Fruit fly (Drosophila melanogaster): Measurements from ENCODE around the gene Tsp3A.
A peak's percentile ranks its signal among the peaks of the same experiment; 100 is the strongest.

Gene Tsp3A

DNA sequence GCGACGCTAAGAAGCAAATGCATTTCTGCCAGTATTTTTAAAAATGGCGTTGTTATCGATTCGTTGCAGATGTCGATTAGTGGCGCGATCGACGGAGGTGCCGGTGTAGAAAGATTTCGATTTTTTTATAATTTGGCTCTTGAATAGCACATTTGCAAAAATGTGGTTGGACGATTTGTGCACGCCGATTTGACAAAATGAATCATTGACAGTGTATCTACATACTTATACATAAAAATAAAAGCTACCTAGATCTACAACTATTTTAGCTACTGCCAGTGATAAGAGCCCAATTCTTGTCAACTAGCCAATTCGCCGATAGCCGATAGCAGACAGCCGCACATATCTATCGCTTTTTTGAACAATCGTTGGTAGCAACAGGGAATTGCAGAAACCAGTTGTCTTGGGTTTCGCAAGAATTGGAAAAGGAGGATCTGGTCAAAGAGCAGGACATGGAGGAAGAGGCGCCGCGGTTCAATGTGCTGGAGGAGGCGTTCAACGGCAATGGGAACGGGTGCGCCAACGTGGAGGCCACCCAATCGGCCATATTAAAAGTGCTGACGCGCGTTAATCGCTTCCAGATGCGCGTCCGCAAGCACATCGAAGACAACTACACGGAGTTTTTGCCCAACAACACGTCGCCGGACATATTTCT lies 15.6 kb downstream of the Tsp3A start, which contains the start of the genes Klp3A and Zw10 (continued):
- peak; percentile 70 for TF ChIP-seq CG16813 (GFP tag; IDR thresholded peaks at IDR 0.05; ENCODE audit: partially characterized antibody)
- TF ChIP-seq CG17186 (GFP tag; optimal IDR thresholded peaks at IDR 0.05), result peak; percentile 57
- TF ChIP-seq schlank (tag; optimal IDR thresholded peaks at IDR 0.05), result no peak
- TF ChIP-seq knrl (GFP tag; IDR thresholded peaks at IDR 0.05; ENCODE audit: partially characterized antibody), result peak; percentile 61; the same call in 2 of the 3 replicates
- no peak for TF ChIP-seq CG17912 (GFP tag; optimal IDR thresholded peaks at IDR 0.05)
- TF ChIP-seq stwl (tag; optimal IDR thresholded peaks at IDR 0.05), result peak; percentile 34
- TF ChIP-seq Sry-β (GFP tag; optimal IDR thresholded peaks at IDR 0.05), result peak; percentile 86
- no peak for TF ChIP-seq prd (optimal IDR thresholded peaks at IDR 0.05)
- TF ChIP-seq prd (GFP tag; IDR thresholded peaks at IDR 0.05), result peak; percentile 19; the same call in 1 of the 3 replicates
- no peak for TF ChIP-seq pita (GFP tag; optimal IDR thresholded peaks at IDR 0.05)
- TF ChIP-seq CG3726 (GFP tag; IDR thresholded peaks at IDR 0.05), result no peak
- no peak for TF ChIP-seq insv (GFP tag; optimal IDR thresholded peaks at IDR 0.05)
- no peak for TF ChIP-seq Dip2 (GFP tag; IDR thresholded peaks at IDR 0.05)
- no peak for TF ChIP-seq CG10274 (GFP tag; optimal IDR thresholded peaks at IDR 0.05)
- peak; percentile 43; the same call in 1 of the 2 replicates for TF ChIP-seq CG9932 (GFP tag; IDR thresholded peaks at IDR 0.05)
- TF ChIP-seq Mes4 (GFP tag; optimal IDR thresholded peaks at IDR 0.05), result no peak
- peak; percentile 63 for TF ChIP-seq vnd (GFP tag; IDR thresholded peaks at IDR 0.05; ENCODE audit: partially characterized antibody)
- peak; percentile 26 for TF ChIP-seq mam (GFP tag; optimal IDR thresholded peaks at IDR 0.05)
- TF ChIP-seq phol (tag; optimal IDR thresholded peaks at IDR 0.05), result peak; percentile 85
- no peak for TF ChIP-seq HLH3B (GFP tag; IDR thresholded peaks at IDR 0.05)
- TF ChIP-seq Dfd (GFP tag; optimal IDR thresholded peaks at IDR 0.05), result no peak
- no peak for TF ChIP-seq CG31365 (tag; optimal IDR thresholded peaks at IDR 0.05)
- TF ChIP-seq cato (GFP tag; optimal IDR thresholded peaks at IDR 0.05; ENCODE audit: borderline replicate concordance), result no peak
- no peak for TF ChIP-seq CG8359 (GFP tag; optimal IDR thresholded peaks at IDR 0.05; ENCODE audit: borderline replicate concordance)
- TF ChIP-seq Sry-δ (GFP tag; optimal IDR thresholded peaks at IDR 0.05), result peak; percentile 74
- no peak for TF ChIP-seq B-H1 (GFP tag; IDR thresholded peaks at IDR 0.05)
- TF ChIP-seq peb (GFP tag; IDR thresholded peaks at IDR 0.05), result no peak
- no peak for TF ChIP-seq Atf6 (GFP tag; IDR thresholded peaks at IDR 0.05)
- TF ChIP-seq CG13287 (GFP tag; IDR thresholded peaks at IDR 0.05; ENCODE audit: partially characterized antibody), result peak; percentile 69
- TF ChIP-seq CG34376 (GFP tag; optimal IDR thresholded peaks at IDR 0.05), result no peak
- TF ChIP-seq sug (tag; optimal IDR thresholded peaks at IDR 0.05), result peak; percentile 45
- TF ChIP-seq psq (GFP tag; optimal IDR thresholded peaks at IDR 0.05), result no peak
- peak; percentile 33 for TF ChIP-seq CG10267 (tag; optimal IDR thresholded peaks at IDR 0.05)
- TF ChIP-seq CG2116 (GFP tag; optimal IDR thresholded peaks at IDR 0.05), result peak; percentile 82
- TF ChIP-seq fd102C (GFP tag; optimal IDR thresholded peaks at IDR 0.05), result no peak
- TF ChIP-seq CG10959 (GFP tag; IDR thresholded peaks at IDR 0.05), result no peak
- TF ChIP-seq CG32772 (GFP tag; IDR thresholded peaks at IDR 0.05), result no peak
- TF ChIP-seq Bgb (GFP tag; IDR thresholded peaks at IDR 0.05; ENCODE audit: partially characterized antibody), result peak; percentile 44; the same call in 1 of the 2 replicates
- no peak for TF ChIP-seq Awh (GFP tag; IDR thresholded peaks at IDR 0.05)
- peak; percentile 1 for TF ChIP-seq Atf-2 (GFP tag; optimal IDR thresholded peaks at IDR 0.05)
- TF ChIP-seq twi (tag; optimal IDR thresholded peaks at IDR 0.05), result peak; percentile 10
- TF ChIP-seq lmd (GFP tag; IDR thresholded peaks at IDR 0.05), result 0 out of 2 replicates have a peak, but pooled peaks have one; percentile 7
- no peak for TF ChIP-seq CG9215 (GFP tag; IDR thresholded peaks at IDR 0.05)
- peak; percentile 45 for TF ChIP-seq CG2120 (GFP tag; optimal IDR thresholded peaks at IDR 0.05)
- TF ChIP-seq CG12659 (GFP tag; optimal IDR thresholded peaks at IDR 0.05), result peak; percentile 41
- no peak for TF ChIP-seq CG17612 (GFP tag; IDR thresholded peaks at IDR 0.05)
- no peak for TF ChIP-seq gcm2 (GFP tag; optimal IDR thresholded peaks at IDR 0.05)
- TF ChIP-seq sna (GFP tag; IDR thresholded peaks at IDR 0.05; ENCODE audit: partially characterized antibody), result peak; percentile 63; the same call in 1 of the 2 replicates
- no peak for TF ChIP-seq bab2 (GFP tag; optimal IDR thresholded peaks at IDR 0.05)
